Worm (Caenorhabditis elegans): Measurements from ENCODE around the gene asp-5.

asp-5 gene

ce11 chrV:8228712-8229119, 43.5 kb upstream of the asp-5 start (continued):
- TF ChIP-seq hlh-30 (tag; optimal IDR thresholded peaks at IDR 0.05; ENCODE audit: insufficient read depth) (peak; percentile 80), ceh-20 (GFP tag; IDR thresholded peaks at IDR 0.05) (no peak), ceh-62 (tag; optimal IDR thresholded peaks at IDR 0.05) (no peak), mes-2 (tag; optimal IDR thresholded peaks at IDR 0.05; ENCODE audit: poor library complexity, severe bottlenecking) (peak; percentile 90), nhr-237 (tag; optimal IDR thresholded peaks at IDR 0.05) (no peak), mdt-29 (GFP tag; IDR thresholded peaks at IDR 0.05) (peak; percentile 70), nhr-41 (GFP tag; IDR thresholded peaks at IDR 0.05) (0 out of 2 replicates have a peak, but pooled peaks have one; percentile 8)

- peak; percentile 0 for TF ChIP-seq hlh-30 (tag; optimal IDR thresholded peaks at IDR 0.05; ENCODE audit: insufficient read depth)
- peak; percentile 55 for TF ChIP-seq snpc-4 (tag; optimal IDR thresholded peaks at IDR 0.05)
- TF ChIP-seq dmd-6 (GFP tag; IDR thresholded peaks at IDR 0.05) = peak; percentile 52
- TF ChIP-seq egl-43 (GFP tag; IDR thresholded peaks at IDR 0.05) = peak; percentile 75
- no peak for TF ChIP-seq F49E8.2 (tag; optimal IDR thresholded peaks at IDR 0.05; ENCODE audit: borderline replicate concordance)
- peak; percentile 6 for TF ChIP-seq duxl-1 (tag; optimal IDR thresholded peaks at IDR 0.05; ENCODE audit: poor library complexity)
- TF ChIP-seq tra-1 (GFP tag; IDR thresholded peaks at IDR 0.05) = 0 out of 2 replicates have a peak, but pooled peaks have one; percentile 54
- no peak for TF ChIP-seq aly-2 (tag; optimal IDR thresholded peaks at IDR 0.05)
- 0 out of 4 replicates have a peak, but pooled peaks have one; percentile 38 for TF ChIP-seq madf-5 (GFP tag; IDR thresholded peaks at IDR 0.05)
- TF ChIP-seq lin-29 (GFP tag; IDR thresholded peaks at IDR 0.05) = no peak
- no peak for TF ChIP-seq fos-1 (tag; optimal IDR thresholded peaks at IDR 0.05)
- 0 out of 2 replicates have a peak, but pooled peaks have one; percentile 35 for TF ChIP-seq madf-9 (GFP tag; conservative IDR thresholded peaks at IDR 0.05)
- peak; percentile 26; the same call in 1 of the 2 replicates for TF ChIP-seq ZK337.2 (GFP tag; IDR thresholded peaks at IDR 0.05)
- no peak for TF ChIP-seq mxl-2 (GFP tag; conservative IDR thresholded peaks at IDR 0.05)
- TF ChIP-seq daf-16 (GFP tag; optimal IDR thresholded peaks at IDR 0.05) = no peak
- TF ChIP-seq daf-16 (tag; optimal IDR thresholded peaks at IDR 0.05) = peak; percentile 33
- peak; percentile 47; the same call in 1 of the 2 replicates for TF ChIP-seq T26A8.4 (GFP tag; IDR thresholded peaks at IDR 0.05)
- TF ChIP-seq spr-1 (tag; optimal IDR thresholded peaks at IDR 0.05) = no peak
- TF ChIP-seq nhr-237 (tag; optimal IDR thresholded peaks at IDR 0.05) = no peak
- TF ChIP-seq ztf-11 (tag; optimal IDR thresholded peaks at IDR 0.05) = no peak
- peak; percentile 32; the same call in 1 of the 2 replicates for TF ChIP-seq snpc-1.2 (GFP tag; IDR thresholded peaks at IDR 0.05)
- peak; percentile 18 for TF ChIP-seq mxl-3 (GFP tag; optimal IDR thresholded peaks at IDR 0.05)
- peak; percentile 77 for TF ChIP-seq lim-7 (GFP tag; IDR thresholded peaks at IDR 0.05)
- 0 out of 2 replicates have a peak, but pooled peaks have one; percentile 29 for TF ChIP-seq hmg-1.1 (GFP tag; IDR thresholded peaks at IDR 0.05)
- TF ChIP-seq dmd-8 (GFP tag; IDR thresholded peaks at IDR 0.05) = 0 out of 2 replicates have a peak, but pooled peaks have one; percentile 32
- peak; percentile 60; the same call in 1 of the 2 replicates for TF ChIP-seq vab-7 (GFP tag; IDR thresholded peaks at IDR 0.05)
- TF ChIP-seq aha-1 (tag) = peak; percentile 54
- 0 out of 2 replicates have a peak, but pooled peaks have one; percentile 21 for TF ChIP-seq F26F4.8 (GFP tag; conservative IDR thresholded peaks at IDR 0.05)
- TF ChIP-seq mes-2 (tag; optimal IDR thresholded peaks at IDR 0.05; ENCODE audit: poor library complexity, severe bottlenecking) = peak; percentile 64
- no peak for TF ChIP-seq nhr-6 (tag; optimal IDR thresholded peaks at IDR 0.05)
- peak; percentile 53; the same call in 1 of the 2 replicates for TF ChIP-seq ceh-44 (GFP tag; IDR thresholded peaks at IDR 0.05)
- TF ChIP-seq mep-1 (tag; optimal IDR thresholded peaks at IDR 0.05) = no peak
Measured at ce11 chrV:8230056-8230455, 42.1 kb upstream of the asp-5 start.

- no peak for TF ChIP-seq unc-62 (GFP tag; optimal IDR thresholded peaks at IDR 0.05 in 1 of 2)
- no peak for TF ChIP-seq unc-62 (tag; optimal IDR thresholded peaks at IDR 0.05)
- no peak for TF ChIP-seq ama-1 (optimal IDR thresholded peaks at IDR 0.05)
- no peak; the same call in 1 of the 2 replicates for TF ChIP-seq mxl-2 (GFP tag; conservative IDR thresholded peaks at IDR 0.05)
- TF ChIP-seq zip-2 (tag; optimal IDR thresholded peaks at IDR 0.05) = no peak
- no peak for TF ChIP-seq lsy-2 (tag; optimal IDR thresholded peaks at IDR 0.05)
- no peak for TF ChIP-seq zfp-3 (GFP tag; conservative IDR thresholded peaks at IDR 0.05)
- TF ChIP-seq madf-9 (GFP tag; conservative IDR thresholded peaks at IDR 0.05) = 0 out of 2 replicates have a peak, but pooled peaks have one; percentile 24
- peak in 1 of 2 experiments; percentile 38 for TF ChIP-seq daf-16 (GFP tag; optimal IDR thresholded peaks at IDR 0.05)
- peak; percentile 45 for TF ChIP-seq daf-16 (tag; optimal IDR thresholded peaks at IDR 0.05)
- TF ChIP-seq madf-5 (GFP tag; IDR thresholded peaks at IDR 0.05) = no peak
- TF ChIP-seq nhr-76 (tag; optimal IDR thresholded peaks at IDR 0.05) = no peak
- TF ChIP-seq nhr-48 (tag; optimal IDR thresholded peaks at IDR 0.05) = no peak
- no peak for TF ChIP-seq ztf-11 (tag; optimal IDR thresholded peaks at IDR 0.05)
- TF ChIP-seq rbr-2 (tag; optimal IDR thresholded peaks at IDR 0.05) = peak; percentile 26
- TF ChIP-seq egl-43 (GFP tag; IDR thresholded peaks at IDR 0.05) = no peak
- TF ChIP-seq F49E8.2 (tag; optimal IDR thresholded peaks at IDR 0.05; ENCODE audit: borderline replicate concordance) = no peak
- no peak for TF ChIP-seq php-3 (GFP tag; IDR thresholded peaks at IDR 0.05)
- TF ChIP-seq ceh-32 (tag; optimal IDR thresholded peaks at IDR 0.05; ENCODE audit: poor library complexity) = no peak
- no peak for TF ChIP-seq spr-1 (tag; optimal IDR thresholded peaks at IDR 0.05)
Measured at ce11 chrV:8235331-8235730, 36.9 kb upstream of the asp-5 start.
